Fruit fly (Drosophila melanogaster) whole organism, embryonic: ENCODE data around the gene Vps26.
A peak's percentile ranks its signal among the peaks of the same experiment; 100 is the strongest.

Experiments
- Abd-B ChIP-seq: fragments of 200-800 bp; sonication (Bioruptor generic); optimal IDR thresholded peaks from 2 replicates; lab custom pipeline; 2018; ENCODE audit warnings: missing biosample characterization, mild to moderate bottlenecking, missing genetic modification characterization, moderate library complexity
- Aef1 ChIP-seq: fragments of 200-800 bp; sonication (Bioruptor generic); IDR thresholded peaks from 3 replicates; pipeline ENCODE4 v1.3.6; 2022; ENCODE audit warnings: missing biosample characterization, missing genetic modification characterization
- Asciz ChIP-seq: fragments of 200-800 bp; sonication (Bioruptor generic); optimal IDR thresholded peaks from 2 replicates; lab custom pipeline; 2017; ENCODE audit warnings: missing biosample characterization, mild to moderate bottlenecking, missing genetic modification characterization, missing genetic modification reagents
- B-H2 ChIP-seq: fragments of 200-800 bp; sonication (Bioruptor generic); optimal IDR thresholded peaks from 2 replicates; lab custom pipeline; 2018; ENCODE audit warnings: missing biosample characterization, mild to moderate bottlenecking, missing genetic modification characterization
- Bdp1 ChIP-seq: fragments of 200-800 bp; sonication (Bioruptor generic); optimal IDR thresholded peaks from 3 replicates; lab custom pipeline; 2016; ENCODE audit warnings: missing biosample characterization, missing genetic modification characterization
- CG10267 ChIP-seq: fragments of 200-800 bp; sonication (Bioruptor generic); optimal IDR thresholded peaks from 2 replicates; lab custom pipeline; 2018; ENCODE audit warnings: missing biosample characterization, mild to moderate bottlenecking, missing genetic modification characterization, moderate library complexity
- CG10366 ChIP-seq: fragments of 200-800 bp; sonication (Bioruptor generic); IDR thresholded peaks from 2 replicates; pipeline ENCODE4 v1.3.6; 2022; ENCODE audit warnings: missing biosample characterization, missing genetic modification characterization
- CG12071 ChIP-seq: fragments of 200-800 bp; sonication (Bioruptor generic); optimal IDR thresholded peaks from 3 replicates; lab custom pipeline; 2018; ENCODE audit warnings: missing biosample characterization, mild to moderate bottlenecking, missing genetic modification characterization
- CG12299 ChIP-seq: fragments of 200-800 bp; sonication (Bioruptor generic); optimal IDR thresholded peaks from 2 replicates; lab custom pipeline; 2018; ENCODE audit warnings: missing biosample characterization, mild to moderate bottlenecking, missing genetic modification characterization
- CG13296 ChIP-seq: fragments of 200-800 bp; sonication (Bioruptor generic); optimal IDR thresholded peaks from 3 replicates; lab custom pipeline; 2018; ENCODE audit warnings: missing biosample characterization, mild to moderate bottlenecking, missing genetic modification characterization
- CG16779 ChIP-seq: fragments of 200-800 bp; sonication (Bioruptor generic); IDR thresholded peaks from 2 replicates; pipeline ENCODE4 v1.3.6; 2022; ENCODE audit warnings: missing biosample characterization, missing genetic modification characterization
- CG1792 ChIP-seq: fragments of 200-800 bp; sonication (Bioruptor generic); optimal IDR thresholded peaks from 2 replicates; lab custom pipeline; 2016; ENCODE audit warnings: missing biosample characterization, missing genetic modification characterization
- CG18262 ChIP-seq: fragments of 200-800 bp; optimal IDR thresholded peaks from 3 replicates; lab custom pipeline; 2019; ENCODE audit warnings: missing biosample characterization, mild to moderate bottlenecking, missing genetic modification characterization, moderate library complexity
- CG2116 ChIP-seq: fragments of 200-800 bp; sonication (Bioruptor generic); optimal IDR thresholded peaks from 3 replicates; lab custom pipeline; 2018; ENCODE audit warnings: missing biosample characterization, mild to moderate bottlenecking, missing genetic modification characterization
- CG2199 ChIP-seq: fragments of 200-800 bp; sonication (Bioruptor generic); IDR thresholded peaks from 3 replicates; pipeline ENCODE4 v1.3.6; 2022; ENCODE audit warnings: missing biosample characterization, missing genetic modification characterization
- CG2678 ChIP-seq: fragments of 200-800 bp; sonication (Bioruptor generic); optimal IDR thresholded peaks from 3 replicates; lab custom pipeline; 2019; ENCODE audit warnings: missing biosample characterization, mild to moderate bottlenecking, missing genetic modification characterization, moderate library complexity
- CG3163 ChIP-seq: fragments of 200-800 bp; sonication (Bioruptor generic); optimal IDR thresholded peaks from 3 replicates; lab custom pipeline; 2016; ENCODE audit warnings: missing biosample characterization, missing genetic modification characterization
- CG3995 ChIP-seq: fragments of 200-800 bp; sonication (Bioruptor generic); optimal IDR thresholded peaks from 3 replicates; lab custom pipeline; 2016; ENCODE audit warnings: missing biosample characterization, missing genetic modification characterization
- CG43689 ChIP-seq: fragments of 200-800 bp; sonication (Bioruptor generic); IDR thresholded peaks from 2 replicates; pipeline ENCODE4 v1.3.6; 2022; ENCODE audit warnings: missing biosample characterization, missing genetic modification characterization
- CG4404 ChIP-seq: fragments of 200-800 bp; sonication (Bioruptor generic); IDR thresholded peaks from 2 replicates; pipeline ENCODE4 v1.3.6; 2022; ENCODE audit warnings: missing biosample characterization, missing genetic modification characterization
- CG7372 ChIP-seq: fragments of 200-800 bp; sonication (Bioruptor generic); IDR thresholded peaks from 2 replicates; pipeline ENCODE4 v1.3.6; 2022; ENCODE audit warnings: missing biosample characterization, missing genetic modification characterization
- CG9932 ChIP-seq: fragments of 200-800 bp; sonication (Bioruptor generic); IDR thresholded peaks from 2 replicates; pipeline ENCODE4 v1.3.6; 2022; ENCODE audit warnings: missing biosample characterization, missing genetic modification characterization
- CTCF ChIP-seq: fragments of 200-800 bp; sonication (Bioruptor generic); optimal IDR thresholded peaks from 2 replicates; lab custom pipeline; 2017; ENCODE audit warnings: missing biosample characterization, mild to moderate bottlenecking, missing genetic modification characterization, moderate library complexity
- D ChIP-seq, 2 experiments: fragments of 200-800 bp in 1 of 2; fragments of >200 bp in 1 of 2; sonication (Bioruptor generic) in 1 of 2; optimal IDR thresholded peaks; 2 replicates in 1 of 2; 3 replicates in 1 of 2; lab custom pipeline; 2017; ENCODE audit warnings: mild to moderate bottlenecking in 1 of 2, missing biosample characterization in 1 of 2, missing genetic modification characterization in 1 of 2, missing genetic modification reagents in 1 of 2
- D19A ChIP-seq: fragments of 200-800 bp; optimal IDR thresholded peaks from 3 replicates; lab custom pipeline; 2019; ENCODE audit warnings: missing biosample characterization, mild to moderate bottlenecking, missing genetic modification characterization, moderate library complexity
- Dp ChIP-seq: fragments of 200-800 bp; sonication (Bioruptor generic); optimal IDR thresholded peaks from 2 replicates; lab custom pipeline; 2018; ENCODE audit warnings: missing biosample characterization, mild to moderate bottlenecking, missing genetic modification characterization, moderate library complexity
- Hand ChIP-seq: fragments of 200-800 bp; sonication (Bioruptor generic); optimal IDR thresholded peaks from 2 replicates; lab custom pipeline; 2017; ENCODE audit warnings: mild to moderate bottlenecking, missing biosample characterization, missing genetic modification reagents, missing genetic modification characterization
- Hr3 ChIP-seq: fragments of 200-800 bp; sonication (Bioruptor generic); optimal IDR thresholded peaks from 3 replicates; lab custom pipeline; 2016; ENCODE audit warnings: missing biosample characterization, missing genetic modification characterization
- Lpt ChIP-seq: fragments of >200 bp; optimal IDR thresholded peaks from 2 replicates; lab custom pipeline; 2018; ENCODE audit warnings: missing biosample characterization, missing genetic modification characterization
- MBD-R2 ChIP-seq: fragments of 200-800 bp; sonication (Bioruptor generic); IDR thresholded peaks from 2 replicates; pipeline ENCODE4 v1.3.6; 2022; ENCODE audit warnings: missing biosample characterization, missing genetic modification characterization
- NK7.1 ChIP-seq: fragments of 200-800 bp; sonication (Bioruptor generic); optimal IDR thresholded peaks from 3 replicates; lab custom pipeline; 2016; ENCODE audit warnings: missing biosample characterization, missing genetic modification characterization
- PHDP ChIP-seq: fragments of 200-800 bp; sonication (Bioruptor generic); optimal IDR thresholded peaks from 3 replicates; lab custom pipeline; 2018; ENCODE audit warnings: missing biosample characterization, mild to moderate bottlenecking, missing genetic modification characterization, moderate library complexity
- Ptx1 ChIP-seq: fragments of 200-800 bp; sonication (Bioruptor generic); IDR thresholded peaks from 2 replicates; pipeline ENCODE4 v1.3.6; 2022; ENCODE audit warnings: missing biosample characterization, missing genetic modification characterization
- TFAM ChIP-seq: fragments of 200-800 bp; sonication (Bioruptor generic); optimal IDR thresholded peaks from 2 replicates; lab custom pipeline; 2017; ENCODE audit warnings: missing biosample characterization, missing genetic modification characterization, inconsistent platforms
- Xbp1 ChIP-seq: fragments of 200-800 bp; sonication (Bioruptor generic); optimal IDR thresholded peaks from 3 replicates; lab custom pipeline; 2016; ENCODE audit warnings: missing biosample characterization, mild to moderate bottlenecking, missing genetic modification characterization
- YL-1 ChIP-seq: fragments of 200-800 bp; sonication (Bioruptor generic); optimal IDR thresholded peaks from 3 replicates; lab custom pipeline; 2017; ENCODE audit warnings: missing biosample characterization, mild to moderate bottlenecking, missing genetic modification characterization
- aop ChIP-seq: fragments of 200-800 bp; sonication (Bioruptor generic); IDR thresholded peaks from 2 replicates; pipeline ENCODE4 v1.3.6; 2022; ENCODE audit warnings: missing biosample characterization, missing genetic modification characterization
- caup ChIP-seq: fragments of 200-800 bp; sonication (Bioruptor generic); optimal IDR thresholded peaks from 3 replicates; lab custom pipeline; 2017; ENCODE audit warnings: missing biosample characterization, mild to moderate bottlenecking, missing genetic modification characterization, moderate library complexity; ENCODE audit not compliant: severe bottlenecking
- crp ChIP-seq, 2 experiments: fragments of 200-800 bp; sonication (Bioruptor generic); optimal IDR thresholded peaks; 2 replicates in 1 of 2; 3 replicates in 1 of 2; lab custom pipeline; 2017; ENCODE audit warnings: missing biosample characterization in 2 of 2, missing genetic modification characterization in 2 of 2, mild to moderate bottlenecking in 1 of 2, moderate library complexity in 1 of 2
- dimm ChIP-seq: fragments of 200-800 bp; sonication (Bioruptor generic); IDR thresholded peaks from 2 replicates; pipeline ENCODE4 v1.3.6; 2022; ENCODE audit warnings: missing biosample characterization, missing genetic modification characterization
- eyg ChIP-seq: fragments of 200-800 bp; sonication (Bioruptor generic); optimal IDR thresholded peaks from 3 replicates; lab custom pipeline; 2016; ENCODE audit warnings: missing biosample characterization, missing genetic modification characterization
- ham ChIP-seq: fragments of 200-800 bp; sonication (Bioruptor generic); IDR thresholded peaks from 2 replicates; pipeline ENCODE4 v1.3.6; 2022; ENCODE audit warnings: missing biosample characterization, missing genetic modification characterization
- hth ChIP-seq: fragments of >200 bp; optimal IDR thresholded peaks from 2 replicates; lab custom pipeline; 2017; ENCODE audit warnings: inconsistent platforms
- kni ChIP-seq: fragments of 200-800 bp; sonication (Bioruptor generic); optimal IDR thresholded peaks from 3 replicates; lab custom pipeline; 2017; ENCODE audit warnings: mild to moderate bottlenecking, missing biosample characterization, missing genetic modification reagents, missing genetic modification characterization
- lov ChIP-seq, 2 experiments: fragments of 200-800 bp in 1 of 2; fragments of >200 bp in 1 of 2; sonication (Bioruptor generic) in 1 of 2; IDR thresholded peaks in 1 of 2; optimal IDR thresholded peaks in 1 of 2; 2 replicates in 1 of 2; 3 replicates in 1 of 2; pipeline versions ENCODE4 v1.3.6 to Lab custom; 2017 to 2022; ENCODE audit warnings: missing biosample characterization in 1 of 2, missing genetic modification characterization in 1 of 2
- otp ChIP-seq: fragments of 200-800 bp; sonication (Bioruptor generic); IDR thresholded peaks from 3 replicates; pipeline ENCODE4, ENCODE4 v1.3.6; 2022; ENCODE audit warnings: missing biosample characterization, missing genetic modification characterization
- pb ChIP-seq: fragments of 200-800 bp; sonication (Bioruptor generic); optimal IDR thresholded peaks from 3 replicates; lab custom pipeline; 2016; ENCODE audit warnings: missing biosample characterization, missing genetic modification characterization
- peb ChIP-seq: fragments of 200-800 bp; sonication (Bioruptor generic); IDR thresholded peaks from 2 replicates; pipeline ENCODE4 v1.3.6; 2022; ENCODE audit warnings: missing biosample characterization, missing genetic modification characterization
- tll ChIP-seq, 2 experiments: fragments of 200-800 bp in 1 of 2; fragments of >200 bp in 1 of 2; sonication (Bioruptor generic) in 1 of 2; optimal IDR thresholded peaks; 2 replicates each; lab custom pipeline; 2017 to 2019; ENCODE audit warnings: missing biosample characterization in 2 of 2, missing genetic modification characterization in 2 of 2, mild to moderate bottlenecking in 1 of 2, moderate library complexity in 1 of 2

The Vps26 gene

dm6 chrX:1873515-1874126, at the start of gene Vps26, which contains the start of gene Pgam5 (continued):
- peak; percentile 22 for TF ChIP-seq MBD-R2
- TF ChIP-seq CG13296 (GFP tag; lab: Kevin White, UChicago) = no peak
- no peak for TF ChIP-seq TFAM
- TF ChIP-seq Lpt = no peak
- no peak for TF ChIP-seq CG7372 (GFP tag; lab: Robert Waterston, UW)
- TF ChIP-seq Dp (GFP tag; lab: Kevin White, UChicago) = peak; percentile 21
- no peak for TF ChIP-seq Hr3 (GFP tag; lab: Kevin White, UChicago)
- TF ChIP-seq CG12299 = no peak
- no peak for TF ChIP-seq CG2678 (tag; lab: Kevin White, UChicago)
- TF ChIP-seq CG18262 = no peak

dm6 chrX:1823883-1824609, 49.6 kb upstream of the Vps26 start:
- TF ChIP-seq crp (GFP tag; optimal IDR thresholded peaks at IDR 0.05; lab: Kevin White, UChicago) (peak in 1 of 2 experiments; percentile 43), peb (GFP tag; lab: Robert Waterston, UW) (no peak), CG16779 (GFP tag; lab: Robert Waterston, UW) (no peak), B-H2 (GFP tag; lab: Kevin White, UChicago) (no peak), Bdp1 (GFP tag; lab: Kevin White, UChicago) (no peak), CG3995 (GFP tag; lab: Kevin White, UChicago) (peak; percentile 68), CG2116 (no peak), otp (no peak), D (optimal IDR thresholded peaks at IDR 0.05; lab: Kevin White, UChicago) (no peak), D (GFP tag; optimal IDR thresholded peaks at IDR 0.05; lab: Kevin White, UChicago) (no peak), hth (lab: Kevin White, UChicago) (no peak), Hand (GFP tag; lab: Kevin White, UChicago) (no peak), D19A (no peak), eyg (no peak), Abd-B (no peak), PHDP (no peak), CG3163 (GFP tag; lab: Kevin White, UChicago) (no peak), pb (GFP tag; lab: Kevin White, UChicago) (no peak), CG43689 (GFP tag; lab: Robert Waterston, UW) (no peak), CG1792 (no peak), Aef1 (GFP tag; lab: Robert Waterston, UW) (no peak), ham (GFP tag; lab: Robert Waterston, UW) (no peak), CG9932 (no peak), Xbp1 (GFP tag; lab: Kevin White, UChicago) (no peak), caup (no peak), CG12071 (GFP tag; lab: Kevin White, UChicago) (no peak), aop (GFP tag; lab: Robert Waterston, UW) (no peak), CG10366 (GFP tag; lab: Robert Waterston, UW) (no peak), YL-1 (GFP tag; lab: Kevin White, UChicago) (no peak), lov (optimal IDR thresholded peaks at IDR 0.05; lab: Kevin White, UChicago) (no peak), lov (GFP tag; IDR thresholded peaks at IDR 0.05; lab: Robert Waterston, UW) (no peak), Ptx1 (GFP tag; lab: Robert Waterston, UW) (no peak), NK7.1 (GFP tag; lab: Kevin White, UChicago) (no peak), Asciz (GFP tag; lab: Kevin White, UChicago) (no peak), tll (GFP tag; optimal IDR thresholded peaks at IDR 0.05; lab: Kevin White, UChicago) (peak in 1 of 2 experiments; percentile 90), dimm (no peak), CG10267 (tag; lab: Kevin White, UChicago) (no peak), CG4404 (GFP tag; lab: Robert Waterston, UW) (no peak), CG2199 (no peak), CTCF (GFP tag; lab: Kevin White, UChicago) (no peak), kni (GFP tag; lab: Kevin White, UChicago) (no peak)
